Worm (Caenorhabditis elegans): ENCODE measurements around the gene nep-18.
"Not testable (repeated sequence)": the region's sequence is repeated elsewhere in the genome, so short reads cannot be mapped to it uniquely, and the experiment has no call there.

The nep-18 gene

DNA sequence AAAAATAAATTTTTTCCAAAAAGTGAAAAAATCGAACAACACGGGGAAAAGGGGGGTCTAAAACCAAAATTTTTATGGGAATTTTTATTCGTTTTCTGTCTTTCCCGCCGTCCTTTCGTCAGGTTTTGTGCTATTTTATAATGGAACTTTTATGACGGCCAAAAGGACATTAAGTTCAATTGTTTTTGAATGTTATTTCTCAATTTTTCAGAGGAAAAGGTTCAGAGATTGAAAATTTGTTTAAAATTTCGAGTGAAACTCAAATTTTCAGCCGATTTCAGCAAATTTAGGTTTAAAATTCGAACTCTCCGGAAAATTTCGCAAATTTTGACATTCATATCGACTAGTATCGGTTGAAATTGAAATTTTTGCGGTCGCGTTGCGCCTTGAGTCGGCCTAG is at the start of gene nep-18:
Gene nep-18 (minus strand): TSS at position 101 of the 400 bp plus-strand sequence.
- TF ChIP-seq cog-1 (tag; optimal IDR thresholded peaks at IDR 0.05), result no peak
- TF ChIP-seq tab-1 (GFP tag; IDR thresholded peaks at IDR 0.05), result no peak
- no peak for TF ChIP-seq klf-2 (GFP tag; conservative IDR thresholded peaks at IDR 0.05)
- no peak for TF ChIP-seq med-1 (GFP tag; optimal IDR thresholded peaks at IDR 0.05; ENCODE audit: insufficient read depth)
- TF ChIP-seq ztf-23 (GFP tag; IDR thresholded peaks at IDR 0.05), result no peak
- TF ChIP-seq flt-1 (GFP tag; IDR thresholded peaks at IDR 0.05), result no peak
- TF ChIP-seq ztf-29 (GFP tag; IDR thresholded peaks at IDR 0.05), result no peak
- TF ChIP-seq T22C8.4 (GFP tag; IDR thresholded peaks at IDR 0.05), result no peak
- no peak for TF ChIP-seq ref-1 (GFP tag; conservative IDR thresholded peaks at IDR 0.05)

DNA sequence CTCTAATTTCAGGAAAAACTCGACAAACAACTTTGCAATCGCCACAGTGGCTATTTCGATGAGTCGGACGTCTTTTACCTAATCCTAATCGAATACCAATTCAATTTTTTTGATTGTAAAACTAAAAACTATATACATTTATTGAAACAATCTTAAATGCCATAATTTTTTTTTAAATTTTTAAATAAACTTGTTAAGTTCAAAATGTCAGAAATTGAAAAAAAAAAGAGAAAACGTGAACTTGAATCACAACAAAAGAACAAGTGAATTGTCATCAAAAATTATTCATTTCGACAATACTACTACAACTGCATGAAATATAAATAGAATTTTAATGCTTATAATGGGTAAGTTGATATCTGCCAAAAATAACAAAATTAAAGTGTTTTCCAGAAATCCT is 48.4 kb upstream of the nep-18 start, which contains the start of gene D2062.13:
Gene D2062.13 (plus strand): TSS at position 301 of the 400 bp plus-strand sequence.
- TF ChIP-seq ztf-29 (GFP tag; IDR thresholded peaks at IDR 0.05); ref-1 (GFP tag; conservative IDR thresholded peaks at IDR 0.05); med-1 (GFP tag; optimal IDR thresholded peaks at IDR 0.05; ENCODE audit: insufficient read depth): not testable (repeated sequence)

DNA sequence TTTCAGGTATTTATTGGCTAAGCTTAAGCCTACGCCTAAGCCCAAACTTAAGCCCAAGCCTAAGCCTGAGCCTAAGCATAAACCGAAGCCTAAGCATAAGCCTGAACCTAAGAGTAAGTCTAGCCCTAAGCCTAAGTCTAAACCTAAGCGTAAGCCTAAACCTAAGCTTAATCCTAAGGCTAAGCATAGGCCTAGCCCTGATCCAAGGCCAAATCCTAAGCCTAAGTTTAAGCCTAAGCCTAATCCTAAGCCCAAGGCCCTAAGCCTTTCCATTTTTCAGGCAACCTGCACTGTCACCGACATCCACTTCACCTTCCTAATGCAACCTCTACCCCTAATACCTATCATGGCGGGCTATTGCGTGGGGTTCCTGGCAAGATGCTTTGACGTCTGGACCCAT is 47.1 kb upstream of the nep-18 start:
- TF ChIP-seq cog-1 (tag; optimal IDR thresholded peaks at IDR 0.05) (no peak), ztf-23 (GFP tag; IDR thresholded peaks at IDR 0.05) (no peak), ztf-29 (GFP tag; IDR thresholded peaks at IDR 0.05) (peak; percentile 38; the same call in 1 of the 2 replicates)

DNA sequence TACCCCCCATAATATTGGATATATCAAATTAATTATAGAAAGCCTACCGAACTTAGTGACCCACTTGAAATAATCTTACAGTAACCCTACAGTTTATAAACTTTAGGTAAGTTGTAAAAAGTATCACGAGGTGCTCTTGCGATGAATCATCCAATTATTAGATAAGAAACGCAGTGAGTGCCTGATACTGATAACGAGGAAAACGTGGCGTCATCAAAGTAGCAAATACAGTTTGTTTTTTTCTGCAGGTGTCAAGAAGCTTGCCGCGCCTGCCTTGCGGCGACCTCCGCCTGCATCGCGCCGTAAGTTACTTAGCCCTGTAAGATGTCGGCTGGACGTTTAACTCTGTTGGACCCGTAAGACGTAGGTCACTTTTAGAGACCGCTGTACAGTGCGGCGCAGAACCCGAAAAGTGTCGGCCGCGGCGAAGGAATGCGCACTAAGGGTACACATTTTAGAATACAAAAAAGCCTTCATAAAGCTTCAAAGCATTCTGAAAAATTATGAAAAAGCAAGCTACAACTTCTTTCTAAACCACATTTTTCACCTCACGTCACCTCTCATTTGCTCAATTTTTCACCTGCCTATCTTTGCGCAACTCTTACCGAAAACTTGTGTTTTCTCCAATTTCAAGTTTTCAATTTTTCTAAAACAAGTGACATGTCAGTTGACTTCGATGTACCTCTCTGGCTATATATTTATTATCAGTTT is 46.5 kb upstream of the nep-18 start, which contains the start of gene sri-38:
Gene sri-38 (plus strand): TSS at position 661 of the 711 bp plus-strand sequence.
- TF ChIP-seq T22C8.4 (GFP tag; IDR thresholded peaks at IDR 0.05), result no peak
- TF ChIP-seq ztf-29 (GFP tag; IDR thresholded peaks at IDR 0.05), result no peak

DNA sequence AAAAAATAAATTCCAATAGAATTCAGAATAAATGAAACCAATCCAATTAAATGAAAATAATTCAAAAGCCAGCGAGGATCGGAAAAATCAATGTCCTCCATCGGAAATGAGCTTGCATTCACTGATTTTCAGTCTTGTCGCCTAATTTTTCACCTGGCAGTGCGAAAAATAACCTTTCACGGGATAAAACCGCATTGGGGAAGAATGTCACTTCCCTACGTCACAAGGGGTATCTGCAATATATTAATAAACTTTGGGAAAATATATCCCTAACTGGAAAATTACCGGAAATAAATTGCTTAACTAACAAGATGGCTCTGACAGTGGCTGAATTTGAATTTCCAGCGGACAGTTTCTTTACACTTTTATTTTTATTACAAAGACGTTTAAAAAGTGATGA is 41.4 kb upstream of the nep-18 start, which contains the start of gene sri-77:
Gene sri-77 (minus strand): TSS at position 101 of the 400 bp plus-strand sequence.
- TF ChIP-seq T22C8.4 (GFP tag; IDR thresholded peaks at IDR 0.05), result no peak
- TF ChIP-seq ztf-29 (GFP tag; IDR thresholded peaks at IDR 0.05), result no peak
- TF ChIP-seq klf-2 (GFP tag; conservative IDR thresholded peaks at IDR 0.05), result no peak
- TF ChIP-seq tab-1 (GFP tag; IDR thresholded peaks at IDR 0.05), result no peak
- no peak for TF ChIP-seq cog-1 (tag; optimal IDR thresholded peaks at IDR 0.05)
- no peak for TF ChIP-seq ref-1 (GFP tag; conservative IDR thresholded peaks at IDR 0.05)
- TF ChIP-seq ztf-23 (GFP tag; IDR thresholded peaks at IDR 0.05), result no peak
- TF ChIP-seq med-1 (GFP tag; optimal IDR thresholded peaks at IDR 0.05; ENCODE audit: insufficient read depth), result no peak
- no peak for TF ChIP-seq flt-1 (GFP tag; IDR thresholded peaks at IDR 0.05)

DNA sequence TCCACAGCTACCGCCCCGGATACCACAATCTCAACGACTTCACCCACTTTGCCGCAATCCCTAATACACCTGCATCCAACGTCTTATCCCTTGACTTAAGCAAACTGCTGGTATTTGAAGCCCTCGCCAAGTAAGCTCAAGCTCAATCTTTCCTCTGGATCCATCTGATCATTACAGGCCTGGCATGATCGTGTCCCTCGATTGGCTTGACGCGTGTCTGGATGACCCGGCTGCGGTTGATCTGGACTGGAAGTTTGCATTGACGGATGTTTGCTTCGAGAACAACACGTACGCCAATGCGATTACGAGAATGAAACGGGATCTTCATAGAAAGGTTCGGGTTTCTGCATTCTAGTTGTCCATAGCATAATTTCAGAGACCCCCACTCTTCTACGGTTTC is 37.1 kb upstream of the nep-18 start:
- no peak for TF ChIP-seq med-1 (GFP tag; optimal IDR thresholded peaks at IDR 0.05; ENCODE audit: insufficient read depth)
- TF ChIP-seq ref-1 (GFP tag; conservative IDR thresholded peaks at IDR 0.05), result no peak
- no peak for TF ChIP-seq flt-1 (GFP tag; IDR thresholded peaks at IDR 0.05)
- TF ChIP-seq ztf-29 (GFP tag; IDR thresholded peaks at IDR 0.05), result no peak
- TF ChIP-seq tab-1 (GFP tag; IDR thresholded peaks at IDR 0.05), result no peak
- no peak for TF ChIP-seq klf-2 (GFP tag; conservative IDR thresholded peaks at IDR 0.05)
- no peak for TF ChIP-seq cog-1 (tag; optimal IDR thresholded peaks at IDR 0.05)
- no peak for TF ChIP-seq T22C8.4 (GFP tag; IDR thresholded peaks at IDR 0.05)
- no peak for TF ChIP-seq ztf-23 (GFP tag; IDR thresholded peaks at IDR 0.05)

DNA sequence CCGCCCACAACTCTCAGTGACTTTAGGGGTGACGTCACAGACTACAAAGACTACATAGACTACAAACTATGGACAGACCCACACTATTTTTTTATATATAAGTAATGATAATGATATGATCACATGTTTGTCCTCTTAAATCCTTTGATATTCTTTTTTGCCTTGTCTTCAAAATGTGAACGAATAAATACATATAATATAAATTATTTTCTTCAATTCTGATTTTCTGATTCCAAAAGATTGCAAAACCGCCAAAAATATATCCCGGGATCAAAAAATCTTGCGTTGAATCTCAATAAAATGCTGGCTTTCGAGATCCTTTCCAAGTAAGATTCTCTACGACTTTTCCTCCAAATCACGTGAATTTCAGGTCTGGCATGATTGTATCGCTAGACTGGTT is 36.3 kb upstream of the nep-18 start, which contains the start of gene F33H12.1:
Gene F33H12.1 (plus strand): TSS at position 301 of the 400 bp plus-strand sequence.
- TF ChIP-seq klf-2 (GFP tag; conservative IDR thresholded peaks at IDR 0.05); med-1 (GFP tag; optimal IDR thresholded peaks at IDR 0.05; ENCODE audit: insufficient read depth); tab-1 (GFP tag; IDR thresholded peaks at IDR 0.05): not testable (repeated sequence)

DNA sequence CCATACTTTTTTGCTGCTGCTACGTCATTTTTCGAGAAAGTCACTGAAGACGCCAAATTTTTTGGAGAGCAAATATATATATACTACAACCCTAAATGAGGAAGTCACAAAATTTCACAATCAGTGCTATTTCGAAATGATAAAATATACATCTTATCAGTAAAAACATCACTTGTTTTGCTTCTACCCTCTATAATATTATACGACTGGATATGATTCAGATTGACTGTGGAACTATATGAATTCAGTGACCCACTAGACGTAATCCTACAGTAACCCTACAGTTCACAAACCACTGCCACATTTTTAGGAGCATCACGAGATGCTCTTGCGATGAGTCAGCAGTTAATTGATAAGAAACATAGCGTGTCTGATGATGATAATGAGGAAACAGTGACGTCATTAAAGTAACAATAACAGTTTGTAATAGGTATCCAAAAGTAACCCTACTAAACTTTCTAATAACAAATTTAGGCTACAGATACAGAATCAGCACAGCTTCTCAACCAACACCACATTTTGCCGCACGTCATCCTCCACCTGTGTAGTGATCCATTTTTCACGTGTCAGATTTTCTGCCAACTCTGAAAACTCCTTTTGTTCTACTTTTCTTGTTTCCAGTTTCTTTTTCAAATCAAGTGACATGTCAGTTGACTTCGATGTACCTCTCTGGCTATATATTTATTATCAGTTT is 23.1 kb upstream of the nep-18 start, which contains the start of the genes F33H12.7 and sri-39:
Gene F33H12.7 (minus strand): TSS at position 51 of the 694 bp plus-strand sequence.
Gene sri-39 (plus strand): TSS at position 644 of the 694 bp plus-strand sequence.
- no peak for TF ChIP-seq cog-1 (tag; optimal IDR thresholded peaks at IDR 0.05)
- TF ChIP-seq med-1 (GFP tag; optimal IDR thresholded peaks at IDR 0.05; ENCODE audit: insufficient read depth), result no peak
- no peak for TF ChIP-seq T22C8.4 (GFP tag; IDR thresholded peaks at IDR 0.05)
- no peak for TF ChIP-seq ztf-23 (GFP tag; IDR thresholded peaks at IDR 0.05)
- no peak for TF ChIP-seq ztf-29 (GFP tag; IDR thresholded peaks at IDR 0.05)
- TF ChIP-seq ref-1 (GFP tag; conservative IDR thresholded peaks at IDR 0.05), result no peak
- TF ChIP-seq flt-1 (GFP tag; IDR thresholded peaks at IDR 0.05), result no peak
- no peak for TF ChIP-seq tab-1 (GFP tag; IDR thresholded peaks at IDR 0.05)
- no peak for TF ChIP-seq klf-2 (GFP tag; conservative IDR thresholded peaks at IDR 0.05)

DNA sequence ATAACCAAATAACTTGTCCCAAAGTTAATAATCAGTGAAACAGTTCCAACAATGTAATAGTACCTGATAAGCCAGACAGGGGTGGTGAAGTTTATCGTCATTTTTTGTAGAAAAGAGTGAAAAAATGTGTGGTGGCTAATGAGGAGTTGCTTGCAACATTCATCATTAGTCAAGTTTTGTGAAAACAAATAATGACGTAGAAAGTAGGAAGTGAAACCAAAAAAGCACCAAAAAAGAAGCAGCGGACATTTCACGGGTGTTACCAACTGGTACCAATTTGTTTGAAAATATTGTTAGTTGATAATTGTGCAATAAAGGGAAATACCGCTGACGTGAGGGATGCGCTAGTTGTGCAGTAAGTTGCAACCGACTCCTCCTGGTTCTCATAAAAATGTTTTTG is 21.6 kb upstream of the nep-18 start, which contains the start of gene sri-36:
Gene sri-36 (minus strand): TSS at position 101 of the 400 bp plus-strand sequence.
- TF ChIP-seq med-1 (GFP tag; optimal IDR thresholded peaks at IDR 0.05; ENCODE audit: insufficient read depth) (no peak), klf-2 (GFP tag; conservative IDR thresholded peaks at IDR 0.05) (no peak), ref-1 (GFP tag; conservative IDR thresholded peaks at IDR 0.05) (no peak), flt-1 (GFP tag; IDR thresholded peaks at IDR 0.05) (no peak), ztf-23 (GFP tag; IDR thresholded peaks at IDR 0.05) (no peak), T22C8.4 (GFP tag; IDR thresholded peaks at IDR 0.05) (no peak), tab-1 (GFP tag; IDR thresholded peaks at IDR 0.05) (no peak), cog-1 (tag; optimal IDR thresholded peaks at IDR 0.05) (no peak), ztf-29 (GFP tag; IDR thresholded peaks at IDR 0.05) (no peak)

Data from whole organism, midembryonic.